Worm (Caenorhabditis elegans) whole organism, L4 larva: Measurements from ENCODE around the gene F22H10.2.

ENCODE experiments used
- F26F4.8 ChIP-seq: fragments of 200-800 bp; sonication (Bioruptor generic); conservative IDR thresholded peaks from 2 replicates; pipeline ENCODE4 v1.3.6; 2022; ENCODE audit warnings: missing genetic modification characterization, missing compliant biosample characterization
- ceh-28 ChIP-seq: fragments of 150-350 bp; optimal IDR thresholded peaks from 2 replicates; lab custom pipeline; 2014; ENCODE audit warnings: missing biosample characterization, missing genetic modification reagents, missing genetic modification characterization
- ces-1 ChIP-seq: fragments of 150-350 bp; sonication (generic microtip); optimal IDR thresholded peaks from 4 replicates; lab custom pipeline; 2014; ENCODE audit warnings: missing biosample characterization, missing genetic modification reagents, missing genetic modification characterization
- egl-27 ChIP-seq: sonication (generic microtip); optimal IDR thresholded peaks from 3 replicates; lab custom pipeline; 2017; ENCODE audit warnings: missing biosample characterization, missing genetic modification reagents, missing genetic modification characterization
- lin-39 ChIP-seq: fragments of 150-350 bp; optimal IDR thresholded peaks from 2 replicates; lab custom pipeline; 2014; ENCODE audit warnings: missing biosample characterization, missing genetic modification reagents, missing genetic modification characterization
- pha-4 ChIP-seq, 2 experiments: fragments of 150-350 bp in 1 of 2; fragments of 200-800 bp in 1 of 2; sonication (Bioruptor generic) in 1 of 2; IDR thresholded peaks in 1 of 2; optimal IDR thresholded peaks in 1 of 2; 2 replicates each; pipeline versions ENCODE4 v1.3.6 to Lab custom; 2014 to 2022; ENCODE audit warnings: missing genetic modification characterization in 2 of 2, missing genetic modification reagents in 2 of 2, missing biosample characterization in 1 of 2, missing compliant biosample characterization in 1 of 2
- skn-1 ChIP-seq: fragments of 150-350 bp; optimal IDR thresholded peaks from 2 replicates; lab custom pipeline; 2014; ENCODE audit warnings: missing biosample characterization, missing genetic modification characterization
- unc-62 ChIP-seq, 3 experiments: fragments of 150-350 bp in 1 of 3; sonication (generic microtip); optimal IDR thresholded peaks in 2 of 3; peaks in 1 of 3; 1 replicate in 1 of 3; 2 replicates in 2 of 3; lab custom pipeline; 2014 to 2017; ENCODE audit warnings: missing biosample characterization in 3 of 3, missing genetic modification characterization in 3 of 3, missing genetic modification reagents in 3 of 3, missing genotype in 1 of 3
- zag-1 ChIP-seq: fragments of 150-350 bp; optimal IDR thresholded peaks from 2 replicates; lab custom pipeline; 2014; ENCODE audit warnings: missing biosample characterization, missing genetic modification characterization

DNA sequence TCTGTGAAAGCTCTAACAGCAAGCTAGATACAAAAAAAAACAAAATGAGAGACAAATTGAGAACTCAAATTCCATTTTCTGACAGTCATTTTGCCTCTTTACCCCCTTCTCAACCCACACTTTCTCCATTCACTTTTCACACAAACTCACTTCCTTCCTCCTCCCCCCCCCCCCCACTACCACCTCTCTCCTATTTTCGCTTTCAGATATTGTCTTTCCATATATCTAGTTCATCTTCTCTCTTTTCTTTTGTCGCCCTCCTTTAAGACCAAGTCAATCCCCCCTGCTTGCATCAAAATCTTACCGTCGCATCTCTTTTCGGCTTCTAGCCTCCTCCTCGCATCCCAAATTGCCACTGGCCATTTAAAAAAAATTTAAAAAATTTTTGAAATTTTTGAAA lies 47.5 kb upstream of the F22H10.2 start:
- no peak for TF ChIP-seq skn-1 (tag; lab: Kevin White, UChicago)
- no peak for TF ChIP-seq lin-39
- no peak for TF ChIP-seq pha-4 (GFP tag; IDR thresholded peaks at IDR 0.05; lab: Robert Waterston, UW)
- TF ChIP-seq pha-4 (tag; optimal IDR thresholded peaks at IDR 0.05; lab: Kevin White, UChicago) = no peak
- no peak for TF ChIP-seq ceh-28 (tag; lab: Kevin White, UChicago)
- no peak for TF ChIP-seq ces-1 (GFP tag; lab: Kevin White, UChicago)
- TF ChIP-seq unc-62 (GFP tag; optimal IDR thresholded peaks at IDR 0.05 in 1 of 2; lab: Kevin White, UChicago) = no peak
- no peak for TF ChIP-seq unc-62 (tag; optimal IDR thresholded peaks at IDR 0.05; lab: Kevin White, UChicago)
- no peak for TF ChIP-seq egl-27 (tag; lab: Kevin White, UChicago)
- TF ChIP-seq zag-1 = no peak
- no peak for TF ChIP-seq F26F4.8
